Fruit fly (Drosophila melanogaster) whole organism, embryonic: ENCODE results near the gene Pdxk.
A peak's percentile ranks its signal among the peaks of the same experiment; 100 is the strongest.

ENCODE experiments used
- Adf1 ChIP-seq: fragments of 200-800 bp; sonication (Bioruptor generic); IDR thresholded peaks from 2 replicates; pipeline ENCODE4 v1.3.6; 2022; ENCODE audit warnings: missing biosample characterization, missing genetic modification characterization
- Atf6 ChIP-seq: fragments of 200-800 bp; sonication (Bioruptor generic); IDR thresholded peaks from 2 replicates; pipeline ENCODE4 v1.3.6; 2022; ENCODE audit warnings: missing biosample characterization, missing genetic modification characterization
- C15 ChIP-seq: fragments of 200-800 bp; sonication (Bioruptor generic); IDR thresholded peaks from 3 replicates; pipeline ENCODE4 v1.3.6; 2022; ENCODE audit warnings: missing biosample characterization, missing genetic modification characterization
- CG1024 ChIP-seq: fragments of 200-800 bp; sonication (Bioruptor generic); IDR thresholded peaks from 2 replicates; pipeline ENCODE4 v1.3.6; 2022; ENCODE audit warnings: missing biosample characterization, missing genetic modification characterization
- CG10565 ChIP-seq: fragments of 200-800 bp; sonication (Bioruptor generic); optimal IDR thresholded peaks from 3 replicates; lab custom pipeline; 2016; ENCODE audit warnings: missing biosample characterization, mild to moderate bottlenecking, missing genetic modification characterization
- CG11456 ChIP-seq: fragments of 200-800 bp; sonication (Bioruptor generic); IDR thresholded peaks from 3 replicates; pipeline ENCODE4 v1.3.6; 2022; ENCODE audit warnings: missing biosample characterization, missing genetic modification characterization
- CG13287 ChIP-seq: fragments of 200-800 bp; sonication (Bioruptor generic); IDR thresholded peaks from 2 replicates; pipeline ENCODE4 v1.3.6; 2022; ENCODE audit warnings: missing biosample characterization, missing genetic modification characterization; ENCODE audit not compliant: partially characterized antibody
- CG13624 ChIP-seq: fragments of 200-800 bp; sonication (Bioruptor generic); optimal IDR thresholded peaks from 2 replicates; lab custom pipeline; 2016; ENCODE audit warnings: missing biosample characterization, missing genetic modification characterization
- CG15479 ChIP-seq: fragments of 200-800 bp; sonication (Bioruptor generic); optimal IDR thresholded peaks from 3 replicates; lab custom pipeline; 2019; ENCODE audit warnings: missing biosample characterization, mild to moderate bottlenecking, missing genetic modification characterization, moderate library complexity
- CG16779 ChIP-seq: fragments of 200-800 bp; sonication (Bioruptor generic); IDR thresholded peaks from 2 replicates; pipeline ENCODE4 v1.3.6; 2022; ENCODE audit warnings: missing biosample characterization, missing genetic modification characterization
- CG17385 ChIP-seq: fragments of 200-800 bp; sonication (Bioruptor generic); optimal IDR thresholded peaks from 3 replicates; lab custom pipeline; 2018; ENCODE audit warnings: missing biosample characterization, mild to moderate bottlenecking, missing genetic modification characterization
- CG2712 ChIP-seq: fragments of 200-800 bp; optimal IDR thresholded peaks from 3 replicates; lab custom pipeline; 2019; ENCODE audit warnings: missing biosample characterization, mild to moderate bottlenecking, missing genetic modification characterization, moderate library complexity
- CG30403 ChIP-seq: fragments of 200-800 bp; sonication (Bioruptor generic); optimal IDR thresholded peaks from 3 replicates; lab custom pipeline; 2016; ENCODE audit warnings: missing biosample characterization, missing genetic modification characterization
- CG33213 ChIP-seq: fragments of 200-800 bp; sonication (Bioruptor generic); optimal IDR thresholded peaks from 3 replicates; lab custom pipeline; 2016; ENCODE audit warnings: missing biosample characterization, missing genetic modification characterization
- CG4424 ChIP-seq: fragments of 200-800 bp; sonication (Bioruptor generic); optimal IDR thresholded peaks from 3 replicates; lab custom pipeline; 2016; ENCODE audit warnings: missing biosample characterization, missing genetic modification characterization
- CG4820 ChIP-seq: fragments of 200-800 bp; sonication (Bioruptor generic); optimal IDR thresholded peaks from 3 replicates; lab custom pipeline; 2016; ENCODE audit warnings: missing biosample characterization, missing genetic modification characterization
- CG6175 ChIP-seq: fragments of 200-800 bp; sonication (Bioruptor generic); IDR thresholded peaks from 3 replicates; pipeline ENCODE4 v1.3.6; 2022; ENCODE audit warnings: missing biosample characterization, missing genetic modification characterization
- CG6765 ChIP-seq: fragments of 200-800 bp; sonication (Bioruptor generic); optimal IDR thresholded peaks from 3 replicates; lab custom pipeline; 2017; ENCODE audit warnings: missing biosample characterization, mild to moderate bottlenecking, missing genetic modification characterization
- CG7372 ChIP-seq: fragments of 200-800 bp; sonication (Bioruptor generic); IDR thresholded peaks from 2 replicates; pipeline ENCODE4 v1.3.6; 2022; ENCODE audit warnings: missing biosample characterization, missing genetic modification characterization
- CG7963 ChIP-seq: fragments of 200-800 bp; sonication (Bioruptor generic); IDR thresholded peaks from 3 replicates; pipeline ENCODE4 v1.3.6; 2022; ENCODE audit warnings: missing biosample characterization, missing genetic modification characterization; ENCODE audit not compliant: partially characterized antibody
- CG9727 ChIP-seq: fragments of 200-800 bp; sonication (Bioruptor generic); optimal IDR thresholded peaks from 3 replicates; lab custom pipeline; 2017; ENCODE audit warnings: missing biosample characterization, mild to moderate bottlenecking, missing genetic modification characterization
- D19A ChIP-seq: fragments of 200-800 bp; optimal IDR thresholded peaks from 3 replicates; lab custom pipeline; 2019; ENCODE audit warnings: missing biosample characterization, mild to moderate bottlenecking, missing genetic modification characterization, moderate library complexity
- Drgx ChIP-seq: fragments of 200-800 bp; sonication (Bioruptor generic); IDR thresholded peaks from 2 replicates; pipeline ENCODE4 v1.3.6; 2022; ENCODE audit warnings: missing biosample characterization, missing genetic modification characterization
- E2f1 ChIP-seq: fragments of 200-800 bp; sonication (Bioruptor generic); IDR thresholded peaks from 2 replicates; pipeline ENCODE4 v1.3.6; 2022; ENCODE audit warnings: missing biosample characterization, missing genetic modification characterization
- Fer3 ChIP-seq: fragments of 200-800 bp; sonication (Bioruptor generic); optimal IDR thresholded peaks from 2 replicates; lab custom pipeline; 2018; ENCODE audit warnings: missing biosample characterization, mild to moderate bottlenecking, missing genetic modification characterization, moderate library complexity
- H15 ChIP-seq: fragments of 200-800 bp; sonication (Bioruptor generic); IDR thresholded peaks from 3 replicates; pipeline ENCODE4 v1.3.6; 2022; ENCODE audit warnings: missing biosample characterization, missing genetic modification characterization
- HLH3B ChIP-seq: fragments of 200-800 bp; sonication (Bioruptor generic); IDR thresholded peaks from 2 replicates; pipeline ENCODE4 v1.3.6; 2022; ENCODE audit warnings: missing biosample characterization, missing genetic modification characterization
- Lhr ChIP-seq: fragments of 200-800 bp; sonication (Bioruptor generic); optimal IDR thresholded peaks from 3 replicates; lab custom pipeline; 2017; ENCODE audit warnings: mild to moderate bottlenecking, missing biosample characterization, missing genetic modification reagents, missing genetic modification characterization
- NFAT ChIP-seq: fragments of 200-800 bp; sonication (Bioruptor generic); IDR thresholded peaks from 2 replicates; pipeline ENCODE4 v1.3.6; 2022; ENCODE audit warnings: missing biosample characterization, missing genetic modification characterization
- Sry-β ChIP-seq: fragments of 200-800 bp; sonication (Bioruptor generic); optimal IDR thresholded peaks from 2 replicates; lab custom pipeline; 2018; ENCODE audit warnings: missing biosample characterization, mild to moderate bottlenecking, missing genetic modification characterization, moderate library complexity
- Tbp ChIP-seq: fragments of >200 bp; optimal IDR thresholded peaks from 2 replicates; lab custom pipeline; 2018; ENCODE audit warnings: missing biosample characterization, missing genetic modification characterization
- Xrp1 ChIP-seq: fragments of 200-800 bp; sonication (Bioruptor generic); IDR thresholded peaks from 2 replicates; pipeline ENCODE4 v1.3.6; 2022; ENCODE audit warnings: missing biosample characterization, missing genetic modification characterization
- abd-A ChIP-seq: fragments of 200-800 bp; sonication (Bioruptor generic); optimal IDR thresholded peaks from 3 replicates; lab custom pipeline; 2019; ENCODE audit warnings: missing biosample characterization, mild to moderate bottlenecking, missing genetic modification characterization, moderate library complexity
- cato ChIP-seq: fragments of 200-800 bp; sonication (Bioruptor generic); optimal IDR thresholded peaks from 2 replicates; lab custom pipeline; 2016; ENCODE audit warnings: missing biosample characterization, missing genetic modification characterization, borderline replicate concordance
- chinmo ChIP-seq: fragments of 200-800 bp; sonication (Bioruptor generic); IDR thresholded peaks from 4 replicates; pipeline ENCODE4 v1.3.6; 2022; ENCODE audit warnings: missing biosample characterization, missing genetic modification characterization; ENCODE audit not compliant: partially characterized antibody
- chn ChIP-seq: fragments of 200-800 bp; sonication (Bioruptor generic); optimal IDR thresholded peaks from 2 replicates; lab custom pipeline; 2016; ENCODE audit warnings: missing biosample characterization, missing genetic modification characterization
- ci ChIP-seq: fragments of 200-800 bp; sonication (Bioruptor generic); IDR thresholded peaks from 3 replicates; pipeline ENCODE4 v1.3.6; 2022; ENCODE audit warnings: missing biosample characterization, missing genetic modification characterization
- corto ChIP-seq: fragments of 200-800 bp; sonication (Bioruptor generic); optimal IDR thresholded peaks from 2 replicates; lab custom pipeline; 2016; ENCODE audit warnings: missing biosample characterization, mild to moderate bottlenecking, missing genetic modification characterization, moderate library complexity
- dmrt99B ChIP-seq: fragments of 200-800 bp; sonication (Bioruptor generic); optimal IDR thresholded peaks from 2 replicates; lab custom pipeline; 2018; ENCODE audit warnings: missing biosample characterization, mild to moderate bottlenecking, missing genetic modification characterization, moderate library complexity
- gcm ChIP-seq: fragments of 200-800 bp; sonication (Bioruptor generic); optimal IDR thresholded peaks from 2 replicates; lab custom pipeline; 2019; ENCODE audit warnings: missing biosample characterization, mild to moderate bottlenecking, missing genetic modification characterization, moderate library complexity
- jumu ChIP-seq: fragments of 200-800 bp; sonication (Bioruptor generic); optimal IDR thresholded peaks from 3 replicates; lab custom pipeline; 2016; ENCODE audit warnings: missing biosample characterization, missing genetic modification characterization
- knrl ChIP-seq: fragments of 200-800 bp; sonication (Bioruptor generic); IDR thresholded peaks from 3 replicates; pipeline ENCODE4 v1.3.6; 2022; ENCODE audit warnings: missing biosample characterization, missing genetic modification characterization; ENCODE audit not compliant: partially characterized antibody
- lab ChIP-seq: fragments of 200-800 bp; sonication (Bioruptor generic); optimal IDR thresholded peaks from 3 replicates; lab custom pipeline; 2017; ENCODE audit warnings: missing biosample characterization, missing genetic modification characterization, mild to moderate bottlenecking, moderate library complexity, missing genetic modification reagents
- nau ChIP-seq: fragments of 200-800 bp; sonication (Bioruptor generic); optimal IDR thresholded peaks from 3 replicates; lab custom pipeline; 2017; ENCODE audit warnings: missing biosample characterization, mild to moderate bottlenecking, missing genetic modification characterization, missing genetic modification reagents
- odd ChIP-seq: fragments of 200-800 bp; sonication (Bioruptor generic); optimal IDR thresholded peaks from 2 replicates; lab custom pipeline; 2017; ENCODE audit warnings: missing biosample characterization, mild to moderate bottlenecking, missing genetic modification characterization
- pita ChIP-seq: fragments of 200-800 bp; sonication (Bioruptor generic); optimal IDR thresholded peaks from 2 replicates; lab custom pipeline; 2017; ENCODE audit warnings: missing biosample characterization, mild to moderate bottlenecking, missing genetic modification characterization
- pum ChIP-seq: fragments of 200-800 bp; sonication (Bioruptor generic); optimal IDR thresholded peaks from 2 replicates; lab custom pipeline; 2016; ENCODE audit warnings: missing biosample characterization, missing genetic modification characterization
- ro ChIP-seq: fragments of 200-800 bp; sonication (Bioruptor generic); IDR thresholded peaks from 2 replicates; pipeline ENCODE4 v1.3.6; 2022; ENCODE audit warnings: missing biosample characterization, missing genetic modification characterization
- tap ChIP-seq: fragments of 200-800 bp; optimal IDR thresholded peaks from 3 replicates; lab custom pipeline; 2019; ENCODE audit warnings: missing biosample characterization, mild to moderate bottlenecking, missing genetic modification characterization, moderate library complexity
- toy ChIP-seq: fragments of 200-800 bp; sonication (Bioruptor generic); IDR thresholded peaks from 2 replicates; pipeline ENCODE4 v1.3.6; 2022; ENCODE audit warnings: missing biosample characterization, missing genetic modification characterization
- vfl ChIP-seq: fragments of 200-800 bp; sonication (Bioruptor generic); optimal IDR thresholded peaks from 2 replicates; lab custom pipeline; 2016; ENCODE audit warnings: missing biosample characterization, missing genetic modification characterization

Gene Pdxk

DNA sequence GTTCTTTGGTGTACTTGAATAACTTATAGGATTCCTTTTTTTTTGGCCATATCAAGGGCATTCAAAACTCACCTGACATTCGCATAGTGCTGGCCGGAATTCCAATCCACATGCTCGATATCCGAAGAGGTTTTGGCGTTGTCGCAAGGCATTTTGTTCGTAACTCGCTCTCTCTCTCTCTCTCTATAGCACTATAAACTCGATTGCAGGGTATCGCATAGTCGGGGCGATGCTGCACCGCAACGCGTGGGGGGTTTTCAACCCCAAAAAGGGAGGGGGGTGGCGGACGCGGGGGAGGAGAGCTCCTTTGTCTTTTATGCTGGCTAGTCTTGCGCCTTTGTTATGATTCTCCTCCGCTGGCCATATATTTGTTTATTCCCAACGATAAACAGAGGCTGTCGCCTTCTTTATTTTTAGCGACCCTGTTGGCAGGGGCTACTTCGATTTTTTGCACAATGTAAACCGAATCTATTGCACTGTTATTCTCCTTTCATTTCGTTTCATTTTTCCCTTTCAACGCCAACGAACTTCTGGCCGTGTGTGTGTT lies 38.4 kb downstream of the Pdxk start (continued):
- TF ChIP-seq CG11456 (GFP tag; lab: Robert Waterston, UW) (no peak; the same call in 2 of the 3 replicates), chinmo (GFP tag; lab: Robert Waterston, UW) (no peak), CG6175 (GFP tag; lab: Robert Waterston, UW) (peak; percentile 38; the same call in 1 of the 3 replicates), CG17385 (GFP tag; lab: Kevin White, UChicago) (no peak), tap (tag; lab: Kevin White, UChicago) (no peak), CG4424 (GFP tag; lab: Kevin White, UChicago) (peak; percentile 25), lab (GFP tag; lab: Kevin White, UChicago) (no peak), odd (no peak), CG7372 (no peak), CG1024 (GFP tag; lab: Robert Waterston, UW) (peak; percentile 23; the same call in 1 of the 2 replicates), CG33213 (no peak), Fer3 (tag; lab: Kevin White, UChicago) (no peak), HLH3B (GFP tag; lab: Robert Waterston, UW) (no peak), CG13624 (GFP tag; lab: Kevin White, UChicago) (no peak), ci (GFP tag; lab: Robert Waterston, UW) (peak; percentile 54; the same call in 2 of the 3 replicates), Atf6 (GFP tag; lab: Robert Waterston, UW) (0 out of 2 replicates have a peak, but pooled peaks have one; percentile 21), nau (no peak), Xrp1 (no peak), corto (GFP tag; lab: Kevin White, UChicago) (no peak), Lhr (no peak), CG6765 (GFP tag; lab: Kevin White, UChicago) (no peak), Drgx (peak; percentile 42; the same call in 1 of the 2 replicates), D19A (tag; lab: Kevin White, UChicago) (peak; percentile 85), cato (GFP tag; lab: Kevin White, UChicago) (no peak), H15 (GFP tag; lab: Robert Waterston, UW) (0 out of 3 replicates have a peak, but pooled peaks have one; percentile 41), CG13287 (GFP tag; lab: Robert Waterston, UW) (no peak), chn (GFP tag; lab: Kevin White, UChicago) (no peak), E2f1 (no peak), ro (GFP tag; lab: Robert Waterston, UW) (no peak), knrl (GFP tag; lab: Robert Waterston, UW) (no peak), dmrt99B (tag; lab: Kevin White, UChicago) (peak; percentile 9), CG30403 (GFP tag; lab: Kevin White, UChicago) (no peak), CG4820 (GFP tag; lab: Kevin White, UChicago) (peak; percentile 12), Tbp (GFP tag; lab: Kevin White, UChicago) (no peak), CG15479 (GFP tag; lab: Kevin White, UChicago) (no peak), CG2712 (peak; percentile 12), vfl (GFP tag; lab: Kevin White, UChicago) (no peak), jumu (no peak), pum (GFP tag; lab: Kevin White, UChicago) (no peak), CG7963 (GFP tag; lab: Robert Waterston, UW) (no peak), C15 (no peak), pita (GFP tag; lab: Kevin White, UChicago) (no peak), abd-A (no peak), CG16779 (GFP tag; lab: Robert Waterston, UW) (0 out of 2 replicates have a peak, but pooled peaks have one; percentile 20), Adf1 (GFP tag; lab: Robert Waterston, UW) (no peak), CG10565 (GFP tag; lab: Kevin White, UChicago) (no peak), gcm (GFP tag; lab: Kevin White, UChicago) (no peak), CG9727 (GFP tag; lab: Kevin White, UChicago) (peak; percentile 6), toy (GFP tag; lab: Robert Waterston, UW) (no peak), Sry-β (GFP tag; lab: Kevin White, UChicago) (no peak), NFAT (GFP tag; lab: Robert Waterston, UW) (no peak)
